Fruit fly (Drosophila melanogaster) whole organism, embryonic: Measurements from ENCODE around the gene CG43407.

Experiments
- Abd-B ChIP-seq: fragments of 200-800 bp; sonication (Bioruptor generic); optimal IDR thresholded peaks from 2 replicates; lab custom pipeline; 2018; ENCODE audit warnings: missing biosample characterization, mild to moderate bottlenecking, missing genetic modification characterization, moderate library complexity
- Ada2b ChIP-seq: fragments of 200-800 bp; sonication (Bioruptor generic); IDR thresholded peaks from 2 replicates; pipeline ENCODE4 v1.3.6; 2022; ENCODE audit warnings: missing biosample characterization, missing genetic modification characterization
- Asciz ChIP-seq: fragments of 200-800 bp; sonication (Bioruptor generic); optimal IDR thresholded peaks from 2 replicates; lab custom pipeline; 2017; ENCODE audit warnings: missing biosample characterization, mild to moderate bottlenecking, missing genetic modification characterization, missing genetic modification reagents
- CG10366 ChIP-seq: fragments of 200-800 bp; sonication (Bioruptor generic); IDR thresholded peaks from 2 replicates; pipeline ENCODE4 v1.3.6; 2022; ENCODE audit warnings: missing biosample characterization, missing genetic modification characterization
- CG10959 ChIP-seq: fragments of 200-800 bp; sonication (Bioruptor generic); IDR thresholded peaks from 2 replicates; pipeline ENCODE4 v1.3.6; 2022; ENCODE audit warnings: missing biosample characterization, missing genetic modification characterization
- CG11560 ChIP-seq: fragments of 200-800 bp; sonication (Bioruptor generic); IDR thresholded peaks from 3 replicates; pipeline ENCODE4 v1.3.6; 2022; ENCODE audit warnings: missing biosample characterization, missing genetic modification characterization
- CG14014 ChIP-seq: fragments of 200-800 bp; sonication (Bioruptor generic); IDR thresholded peaks from 2 replicates; pipeline ENCODE4 v1.3.6; 2022; ENCODE audit warnings: missing biosample characterization, missing genetic modification characterization
- CG14710 ChIP-seq: fragments of 200-800 bp; sonication (Bioruptor generic); optimal IDR thresholded peaks from 3 replicates; lab custom pipeline; 2019; ENCODE audit warnings: missing biosample characterization, mild to moderate bottlenecking, missing genetic modification characterization, moderate library complexity
- CG15479 ChIP-seq: fragments of 200-800 bp; sonication (Bioruptor generic); optimal IDR thresholded peaks from 3 replicates; lab custom pipeline; 2019; ENCODE audit warnings: missing biosample characterization, mild to moderate bottlenecking, missing genetic modification characterization, moderate library complexity
- CG15696 ChIP-seq: fragments of 200-800 bp; sonication (Bioruptor generic); optimal IDR thresholded peaks from 2 replicates; lab custom pipeline; 2019; ENCODE audit warnings: missing biosample characterization, mild to moderate bottlenecking, missing genetic modification characterization, moderate library complexity
- CG17328 ChIP-seq: fragments of 200-800 bp; sonication (Bioruptor generic); IDR thresholded peaks from 2 replicates; pipeline ENCODE4 v1.3.6; 2022; ENCODE audit warnings: missing biosample characterization, missing genetic modification characterization
- CG31224 ChIP-seq: fragments of 200-800 bp; sonication (Bioruptor generic); IDR thresholded peaks from 2 replicates; pipeline ENCODE4 v1.3.6; 2022; ENCODE audit warnings: missing biosample characterization, missing genetic modification characterization
- CG31441 ChIP-seq: fragments of 200-800 bp; sonication (Bioruptor generic); IDR thresholded peaks from 2 replicates; pipeline ENCODE4 v1.3.6; 2022; ENCODE audit warnings: missing biosample characterization, missing genetic modification characterization
- CG3281 ChIP-seq: fragments of 200-800 bp; sonication (Bioruptor generic); optimal IDR thresholded peaks from 3 replicates; lab custom pipeline; 2017; ENCODE audit warnings: missing biosample characterization, mild to moderate bottlenecking, missing genetic modification characterization
- CG3407 ChIP-seq: fragments of 200-800 bp; sonication (Bioruptor generic); optimal IDR thresholded peaks from 2 replicates; lab custom pipeline; 2018; ENCODE audit warnings: missing biosample characterization, mild to moderate bottlenecking, missing genetic modification characterization
- CG4854 ChIP-seq: fragments of 200-800 bp; sonication (Bioruptor generic); optimal IDR thresholded peaks from 2 replicates; lab custom pipeline; 2016; ENCODE audit warnings: missing biosample characterization, missing genetic modification characterization, inconsistent platforms
- CG6683 ChIP-seq: fragments of 200-800 bp; sonication (Bioruptor generic); optimal IDR thresholded peaks from 2 replicates; lab custom pipeline; 2017; ENCODE audit warnings: missing biosample characterization, mild to moderate bottlenecking, missing genetic modification characterization, missing genetic modification reagents
- CG6854 ChIP-seq: fragments of 200-800 bp; sonication (Bioruptor generic); optimal IDR thresholded peaks from 3 replicates; lab custom pipeline; 2017; ENCODE audit warnings: missing biosample characterization, mild to moderate bottlenecking, missing genetic modification characterization
- CG7786 ChIP-seq: fragments of 200-800 bp; sonication (Bioruptor generic); optimal IDR thresholded peaks from 2 replicates; lab custom pipeline; 2016; ENCODE audit warnings: missing biosample characterization, missing genetic modification characterization
- CG8388 ChIP-seq: fragments of 200-800 bp; sonication (Bioruptor generic); optimal IDR thresholded peaks from 2 replicates; lab custom pipeline; 2019; ENCODE audit warnings: missing biosample characterization, mild to moderate bottlenecking, missing genetic modification characterization, moderate library complexity
- CTCF ChIP-seq: fragments of 200-800 bp; sonication (Bioruptor generic); optimal IDR thresholded peaks from 2 replicates; lab custom pipeline; 2017; ENCODE audit warnings: missing biosample characterization, mild to moderate bottlenecking, missing genetic modification characterization, moderate library complexity
- D19B ChIP-seq: fragments of 200-800 bp; sonication (Bioruptor generic); optimal IDR thresholded peaks from 2 replicates; lab custom pipeline; 2017; ENCODE audit warnings: missing biosample characterization, mild to moderate bottlenecking, missing genetic modification characterization
- Dad ChIP-seq: fragments of 200-800 bp; sonication (Bioruptor generic); optimal IDR thresholded peaks from 3 replicates; lab custom pipeline; 2016; ENCODE audit warnings: missing biosample characterization, missing genetic modification characterization
- Dek ChIP-seq: fragments of 200-800 bp; sonication (Bioruptor generic); optimal IDR thresholded peaks from 3 replicates; lab custom pipeline; 2019; ENCODE audit warnings: missing biosample characterization, mild to moderate bottlenecking, missing genetic modification characterization, moderate library complexity
- Doc2 ChIP-seq: fragments of 200-800 bp; sonication (Bioruptor generic); IDR thresholded peaks from 2 replicates; pipeline ENCODE4 v1.3.6; 2022; ENCODE audit warnings: missing biosample characterization, missing genetic modification characterization
- Drgx ChIP-seq: fragments of 200-800 bp; sonication (Bioruptor generic); IDR thresholded peaks from 2 replicates; pipeline ENCODE4 v1.3.6; 2022; ENCODE audit warnings: missing biosample characterization, missing genetic modification characterization
- ERR ChIP-seq: fragments of 200-800 bp; sonication (Bioruptor generic); optimal IDR thresholded peaks from 2 replicates; lab custom pipeline; 2016; ENCODE audit warnings: missing biosample characterization, missing genetic modification characterization
- Fer1 ChIP-seq: fragments of 200-800 bp; sonication (Bioruptor generic); optimal IDR thresholded peaks from 2 replicates; lab custom pipeline; 2017; ENCODE audit warnings: missing biosample characterization, mild to moderate bottlenecking, missing genetic modification characterization
- HLHmδ ChIP-seq: fragments of 200-800 bp; sonication (Bioruptor generic); optimal IDR thresholded peaks from 2 replicates; lab custom pipeline; 2018; ENCODE audit warnings: missing biosample characterization, mild to moderate bottlenecking, missing genetic modification characterization, moderate library complexity
- Hsf ChIP-seq: fragments of 200-800 bp; sonication (Bioruptor generic); optimal IDR thresholded peaks from 3 replicates; lab custom pipeline; 2016; ENCODE audit warnings: missing biosample characterization, missing genetic modification characterization
- MTF-1 ChIP-seq: fragments of 200-800 bp; sonication (Bioruptor generic); optimal IDR thresholded peaks from 2 replicates; lab custom pipeline; 2018; ENCODE audit warnings: missing biosample characterization, mild to moderate bottlenecking, missing genetic modification characterization, borderline replicate concordance
- Mad ChIP-seq: fragments of 200-800 bp; sonication (Bioruptor generic); optimal IDR thresholded peaks from 2 replicates; lab custom pipeline; 2016; ENCODE audit warnings: missing biosample characterization, missing genetic modification characterization
- NC2α ChIP-seq: fragments of 200-800 bp; sonication (Bioruptor generic); optimal IDR thresholded peaks from 2 replicates; lab custom pipeline; 2016; ENCODE audit warnings: missing biosample characterization, missing genetic modification characterization
- NFAT ChIP-seq: fragments of 200-800 bp; sonication (Bioruptor generic); IDR thresholded peaks from 2 replicates; pipeline ENCODE4 v1.3.6; 2022; ENCODE audit warnings: missing biosample characterization, missing genetic modification characterization
- Oli ChIP-seq: fragments of 200-800 bp; sonication (Bioruptor generic); optimal IDR thresholded peaks from 2 replicates; lab custom pipeline; 2018; ENCODE audit warnings: missing biosample characterization, mild to moderate bottlenecking, missing genetic modification characterization, moderate library complexity
- Sin3A ChIP-seq: fragments of >200 bp; optimal IDR thresholded peaks from 2 replicates; lab custom pipeline; 2018
- Sox102F ChIP-seq: fragments of 200-800 bp; sonication (Bioruptor generic); optimal IDR thresholded peaks from 2 replicates; lab custom pipeline; 2018; ENCODE audit warnings: missing biosample characterization, mild to moderate bottlenecking, missing genetic modification characterization, moderate library complexity
- bsh ChIP-seq, 2 experiments: fragments of 200-800 bp; sonication (Bioruptor generic); optimal IDR thresholded peaks; 2 replicates each; lab custom pipeline; 2017 to 2018; ENCODE audit warnings: mild to moderate bottlenecking in 2 of 2, missing biosample characterization in 2 of 2, missing genetic modification characterization in 2 of 2, moderate library complexity in 1 of 2
- corto ChIP-seq: fragments of 200-800 bp; sonication (Bioruptor generic); optimal IDR thresholded peaks from 2 replicates; lab custom pipeline; 2016; ENCODE audit warnings: missing biosample characterization, mild to moderate bottlenecking, missing genetic modification characterization, moderate library complexity
- fru ChIP-seq: fragments of >200 bp; optimal IDR thresholded peaks from 2 replicates; lab custom pipeline; 2017
- gfzf ChIP-seq: fragments of 200-800 bp; sonication (Bioruptor generic); optimal IDR thresholded peaks from 2 replicates; lab custom pipeline; 2016; ENCODE audit warnings: missing biosample characterization, mild to moderate bottlenecking, missing genetic modification characterization, moderate library complexity
- maf-S ChIP-seq: fragments of 200-800 bp; sonication (Bioruptor generic); optimal IDR thresholded peaks from 2 replicates; lab custom pipeline; 2016; ENCODE audit warnings: missing biosample characterization, missing genetic modification characterization
- nerfin-2 ChIP-seq: fragments of 200-800 bp; sonication (Bioruptor generic); IDR thresholded peaks from 2 replicates; pipeline ENCODE4 v1.3.6; 2022; ENCODE audit warnings: missing biosample characterization, missing genetic modification characterization; ENCODE audit not compliant: partially characterized antibody
- nmo ChIP-seq: fragments of 200-800 bp; sonication (Bioruptor generic); optimal IDR thresholded peaks from 2 replicates; lab custom pipeline; 2018; ENCODE audit warnings: missing biosample characterization, mild to moderate bottlenecking, missing genetic modification characterization, moderate library complexity
- org-1 ChIP-seq: fragments of 200-800 bp; sonication (Bioruptor generic); optimal IDR thresholded peaks from 2 replicates; lab custom pipeline; 2017; ENCODE audit warnings: missing biosample characterization, missing genetic modification characterization
- so ChIP-seq: fragments of 200-800 bp; sonication (Bioruptor generic); IDR thresholded peaks from 3 replicates; pipeline ENCODE4 v1.3.6; 2022; ENCODE audit warnings: missing biosample characterization, missing genetic modification characterization
- tgo ChIP-seq: fragments of 200-800 bp; sonication (Bioruptor generic); IDR thresholded peaks from 3 replicates; pipeline ENCODE4 v1.3.6; 2022; ENCODE audit warnings: missing biosample characterization, missing genetic modification characterization
- tup ChIP-seq: fragments of 200-800 bp; sonication (Bioruptor generic); optimal IDR thresholded peaks from 2 replicates; lab custom pipeline; 2016; ENCODE audit warnings: missing biosample characterization, mild to moderate bottlenecking, missing genetic modification characterization, moderate library complexity
- twi ChIP-seq: fragments of 200-800 bp; optimal IDR thresholded peaks from 2 replicates; lab custom pipeline; 2019; ENCODE audit warnings: missing biosample characterization, mild to moderate bottlenecking, missing genetic modification characterization, moderate library complexity
- yki ChIP-seq: fragments of >200 bp; optimal IDR thresholded peaks from 3 replicates; lab custom pipeline; 2018
- zf30C ChIP-seq: fragments of 200-800 bp; sonication (Bioruptor generic); optimal IDR thresholded peaks from 3 replicates; lab custom pipeline; 2018; ENCODE audit warnings: missing biosample characterization, mild to moderate bottlenecking, missing genetic modification characterization

The CG43407 gene

dm6 chr3L:19086364-19087200 lies 33.4 kb upstream of the CG43407 start, which contains the start of gene Mkp3 (continued):
- peak; percentile 79 for TF ChIP-seq CG3407 (GFP tag; lab: Kevin White, UChicago)
- no peak for TF ChIP-seq CG15479 (GFP tag; lab: Kevin White, UChicago)
- TF ChIP-seq CG11560: peak; percentile 77
- TF ChIP-seq CG10366 (GFP tag; lab: Robert Waterston, UW): peak; percentile 85
- no peak for TF ChIP-seq zf30C (GFP tag; lab: Kevin White, UChicago)
- TF ChIP-seq D19B (GFP tag; lab: Kevin White, UChicago): peak; percentile 82
- peak; percentile 42 for TF ChIP-seq tup (GFP tag; lab: Kevin White, UChicago)
- peak; percentile 70 for TF ChIP-seq twi (tag; lab: Kevin White, UChicago)
- TF ChIP-seq CG7786 (GFP tag; lab: Kevin White, UChicago): no peak
- TF ChIP-seq NC2α (GFP tag; lab: Kevin White, UChicago): no peak
- TF ChIP-seq CG10959 (GFP tag; lab: Robert Waterston, UW): peak; percentile 51
- TF ChIP-seq bsh (GFP tag; optimal IDR thresholded peaks at IDR 0.05; lab: Kevin White, UChicago): peak; percentile 71 to 87
- TF ChIP-seq CG6683: peak; percentile 92
- TF ChIP-seq corto (GFP tag; lab: Kevin White, UChicago): peak; percentile 59
- TF ChIP-seq CG14710 (tag; lab: Kevin White, UChicago): peak; percentile 74
- peak; percentile 59 for TF ChIP-seq Mad (GFP tag; lab: Kevin White, UChicago)
- TF ChIP-seq Sox102F (GFP tag; lab: Kevin White, UChicago): peak; percentile 87
- no peak for TF ChIP-seq Dad (GFP tag; lab: Kevin White, UChicago)
- TF ChIP-seq tgo (GFP tag; lab: Robert Waterston, UW): peak; percentile 94
- TF ChIP-seq CG31441: peak; percentile 95
- peak; percentile 89 for TF ChIP-seq org-1
- TF ChIP-seq Abd-B: peak; percentile 70
- no peak for TF ChIP-seq ERR
- TF ChIP-seq yki (lab: Kevin White, UChicago): peak; percentile 31
- no peak for TF ChIP-seq Sin3A
- peak; percentile 96 for TF ChIP-seq CG3281
- no peak for TF ChIP-seq CG4854
- TF ChIP-seq CTCF: peak; percentile 42
- TF ChIP-seq so (GFP tag; lab: Robert Waterston, UW): peak; percentile 94
- peak; percentile 34 for TF ChIP-seq Hsf (GFP tag; lab: Kevin White, UChicago)
- TF ChIP-seq Drgx: peak; percentile 92
- peak; percentile 89 for TF ChIP-seq nmo (GFP tag; lab: Kevin White, UChicago)
- TF ChIP-seq gfzf (GFP tag; lab: Kevin White, UChicago): no peak
- TF ChIP-seq NFAT: peak; percentile 72
- peak; percentile 67 for TF ChIP-seq CG15696 (tag; lab: Kevin White, UChicago)
- peak; percentile 95 for TF ChIP-seq CG6854 (GFP tag; lab: Kevin White, UChicago)
- TF ChIP-seq Asciz (GFP tag; lab: Kevin White, UChicago): peak; percentile 86
- TF ChIP-seq Dek: peak; percentile 93
- TF ChIP-seq Doc2 (GFP tag; lab: Robert Waterston, UW): no peak
- TF ChIP-seq Ada2b (GFP tag; lab: Robert Waterston, UW): peak; percentile 87
- TF ChIP-seq CG17328 (GFP tag; lab: Robert Waterston, UW): peak; percentile 80
- peak; percentile 91 for TF ChIP-seq CG14014 (GFP tag; lab: Robert Waterston, UW)
- TF ChIP-seq fru (lab: Kevin White, UChicago): no peak
- TF ChIP-seq nerfin-2 (GFP tag; lab: Robert Waterston, UW): no peak
- peak; percentile 84 for TF ChIP-seq CG31224
- TF ChIP-seq maf-S (GFP tag; lab: Kevin White, UChicago): no peak
- TF ChIP-seq Fer1: peak; percentile 97
- no peak for TF ChIP-seq HLHmδ
- peak; percentile 89 for TF ChIP-seq CG8388 (GFP tag; lab: Kevin White, UChicago)
- TF ChIP-seq MTF-1 (GFP tag; lab: Kevin White, UChicago): peak; percentile 65
- TF ChIP-seq Oli (tag; lab: Kevin White, UChicago): peak; percentile 90
